Fruit fly (Drosophila melanogaster) whole organism, pupa: Measurements from ENCODE around the gene Rnf146.

Experiments
- CG12605 ChIP-seq: fragments of 200-800 bp; sonication (Bioruptor generic); IDR thresholded peaks from 2 replicates; pipeline ENCODE4 v1.3.6; 2022; ENCODE audit warnings: missing biosample characterization, missing genetic modification characterization
- CG13204 ChIP-seq: fragments of 200-800 bp; sonication (Bioruptor generic); optimal IDR thresholded peaks from 2 replicates; lab custom pipeline; 2018; ENCODE audit warnings: missing biosample characterization, mild to moderate bottlenecking, missing genetic modification characterization, moderate library complexity
- CG14655 ChIP-seq: fragments of 200-800 bp; sonication (Bioruptor generic); optimal IDR thresholded peaks from 3 replicates; lab custom pipeline; 2017; ENCODE audit warnings: mild to moderate bottlenecking, missing biosample characterization, missing genetic modification reagents, missing genetic modification characterization
- CG15710 ChIP-seq: fragments of 200-800 bp; sonication (Bioruptor generic); optimal IDR thresholded peaks from 2 replicates; lab custom pipeline; 2018; ENCODE audit warnings: missing biosample characterization, mild to moderate bottlenecking, missing genetic modification characterization, moderate library complexity
- CG17806 ChIP-seq: fragments of 200-800 bp; sonication (Bioruptor generic); optimal IDR thresholded peaks from 2 replicates; lab custom pipeline; 2018; ENCODE audit warnings: missing biosample characterization, mild to moderate bottlenecking, missing genetic modification characterization, moderate library complexity
- CG4496 ChIP-seq: fragments of 200-800 bp; sonication (Bioruptor generic); IDR thresholded peaks from 3 replicates; pipeline ENCODE4 v1.3.6; 2022; ENCODE audit warnings: missing biosample characterization, missing genetic modification characterization
- CG8159 ChIP-seq: fragments of 200-800 bp; sonication (Bioruptor generic); optimal IDR thresholded peaks from 3 replicates; lab custom pipeline; 2018; ENCODE audit warnings: missing biosample characterization, mild to moderate bottlenecking, missing genetic modification characterization, moderate library complexity
- CG8301 ChIP-seq: fragments of 200-800 bp; sonication (Bioruptor generic); optimal IDR thresholded peaks from 2 replicates; lab custom pipeline; 2018; ENCODE audit warnings: missing biosample characterization, mild to moderate bottlenecking, missing genetic modification characterization
- Pif1A ChIP-seq: fragments of 200-800 bp; sonication (Bioruptor generic); optimal IDR thresholded peaks from 3 replicates; lab custom pipeline; 2016; ENCODE audit warnings: missing biosample characterization, missing genetic modification characterization
- Pif1B ChIP-seq: fragments of 200-800 bp; sonication (Bioruptor generic); optimal IDR thresholded peaks from 3 replicates; lab custom pipeline; 2016; ENCODE audit warnings: missing biosample characterization, missing genetic modification characterization

DNA sequence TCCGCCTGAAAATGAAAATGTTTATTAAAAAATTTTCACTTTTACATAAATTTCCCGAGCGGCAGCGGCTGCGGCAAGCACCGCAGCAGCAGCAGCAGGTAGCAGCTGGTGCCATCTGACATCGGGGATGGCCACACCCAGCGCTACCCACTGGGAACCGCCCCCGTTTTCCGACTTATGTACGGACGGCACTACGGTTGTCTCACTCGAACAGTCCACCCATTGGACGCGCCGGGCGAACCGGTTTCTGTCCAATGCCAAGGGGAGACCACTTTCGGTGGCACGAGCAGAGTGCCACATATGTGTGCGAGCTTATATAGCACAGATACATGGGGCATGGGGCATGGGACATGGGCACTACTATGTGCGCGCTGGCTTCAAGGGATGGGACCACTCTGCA lies 40.3 kb upstream of the Rnf146 start:
- TF ChIP-seq CG14655 (GFP tag; lab: Kevin White, UChicago): no peak
- TF ChIP-seq CG13204 (GFP tag; lab: Kevin White, UChicago): no peak
- TF ChIP-seq CG4496: 0 out of 3 replicates have a peak, but pooled peaks have one; percentile 12
- no peak for TF ChIP-seq CG8159 (tag; lab: Kevin White, UChicago)
- no peak for TF ChIP-seq CG12605 (GFP tag; lab: Robert Waterston, UW)
- no peak for TF ChIP-seq CG15710
- no peak for TF ChIP-seq Pif1B (GFP tag; lab: Kevin White, UChicago)
- TF ChIP-seq CG8301 (tag; lab: Kevin White, UChicago): no peak
- TF ChIP-seq CG17806: no peak
- TF ChIP-seq Pif1A (GFP tag; lab: Kevin White, UChicago): no peak
